Worm (Caenorhabditis elegans) whole organism, L4 larva: ENCODE measurements around the gene rbf-1.
A peak's percentile ranks its signal among the peaks of the same experiment; 100 is the strongest.

ENCODE experiments used
- F37D6.2 ChIP-seq: sonication (generic microtip); optimal IDR thresholded peaks from 2 replicates; lab custom pipeline; 2016; ENCODE audit warnings: mild to moderate bottlenecking, missing genetic modification characterization, missing compliant biosample characterization
- F49E8.2 ChIP-seq: sonication (generic microtip); optimal IDR thresholded peaks from 2 replicates; lab custom pipeline; 2016; ENCODE audit warnings: missing compliant biosample characterization, mild to moderate bottlenecking, missing genetic modification characterization, borderline replicate concordance
- Y105C5A.15 ChIP-seq: fragments of 200-800 bp; sonication (Bioruptor generic); IDR thresholded peaks from 2 replicates; pipeline ENCODE4 v1.3.6; 2022; ENCODE audit warnings: missing genetic modification characterization, missing compliant biosample characterization
- Y48G9A.11 ChIP-seq: fragments of 200-800 bp; sonication (Bioruptor generic); IDR thresholded peaks from 2 replicates; pipeline ENCODE4 v1.3.6; 2022; ENCODE audit warnings: missing genetic modification reagents, missing genetic modification characterization, missing compliant biosample characterization
- Y75B8A.6 ChIP-seq: fragments of 200-800 bp; sonication (Bioruptor generic); IDR thresholded peaks from 2 replicates; pipeline ENCODE4 v1.3.6; 2022; ENCODE audit warnings: missing genetic modification reagents, missing genetic modification characterization, missing compliant biosample characterization
- arid-1 ChIP-seq: fragments of 200-800 bp; sonication (Bioruptor generic); conservative IDR thresholded peaks from 2 replicates; pipeline ENCODE4 v1.3.6; 2022; ENCODE audit warnings: missing genetic modification reagents, missing genetic modification characterization, missing compliant biosample characterization
- ceh-44 ChIP-seq: fragments of 200-800 bp; sonication (Bioruptor generic); IDR thresholded peaks from 2 replicates; pipeline ENCODE4 v1.3.6; 2022; ENCODE audit warnings: missing genetic modification reagents, missing genetic modification characterization, missing compliant biosample characterization
- ces-1 ChIP-seq: fragments of 150-350 bp; sonication (generic microtip); optimal IDR thresholded peaks from 4 replicates; lab custom pipeline; 2014; ENCODE audit warnings: missing biosample characterization, missing genetic modification reagents, missing genetic modification characterization
- ctbp-1 ChIP-seq: fragments of 200-800 bp; sonication (Bioruptor generic); IDR thresholded peaks from 2 replicates; pipeline ENCODE4 v1.3.6; 2022; ENCODE audit warnings: missing genetic modification reagents, missing genetic modification characterization, missing compliant biosample characterization
- daf-16 ChIP-seq, 3 experiments: sonication (generic microtip); optimal IDR thresholded peaks; 2 replicates each; lab custom pipeline; 2016 to 2017; ENCODE audit warnings: missing genetic modification characterization in 3 of 3, missing genetic modification reagents in 3 of 3, mild to moderate bottlenecking in 2 of 3, missing compliant biosample characterization in 2 of 3, missing biosample characterization in 1 of 3, moderate library complexity in 1 of 3
- dmd-8 ChIP-seq: fragments of 200-800 bp; sonication (Bioruptor generic); IDR thresholded peaks from 2 replicates; pipeline ENCODE4 v1.3.6; 2022; ENCODE audit warnings: missing genetic modification characterization, missing compliant biosample characterization
- fkh-10 ChIP-seq: fragments of 150-350 bp; optimal IDR thresholded peaks from 2 replicates; lab custom pipeline; 2014; ENCODE audit warnings: missing biosample characterization, missing genetic modification reagents, missing genetic modification characterization
- lin-38 ChIP-seq: fragments of 200-800 bp; sonication (Bioruptor generic); IDR thresholded peaks from 2 replicates; pipeline ENCODE4 v1.3.6; 2022; ENCODE audit warnings: missing genetic modification reagents, missing genetic modification characterization, missing compliant biosample characterization
- madf-5 ChIP-seq, 2 experiments: fragments of 200-800 bp; sonication (Bioruptor generic); IDR thresholded peaks; 2 replicates each; pipeline ENCODE4 v1.3.6; 2022; ENCODE audit warnings: missing compliant biosample characterization in 2 of 2, missing genetic modification characterization in 2 of 2
- nhr-111 ChIP-seq: fragments of 200-800 bp; sonication (Bioruptor generic); optimal IDR thresholded peaks from 2 replicates; lab custom pipeline; 2018; ENCODE audit warnings: mild to moderate bottlenecking, missing genetic modification characterization, missing compliant biosample characterization
- nhr-41 ChIP-seq: fragments of 200-800 bp; sonication (Bioruptor generic); IDR thresholded peaks from 2 replicates; pipeline ENCODE4 v1.3.6; 2022; ENCODE audit warnings: missing genetic modification reagents, missing genetic modification characterization, missing compliant biosample characterization
- pqm-1 ChIP-seq: sonication (generic microtip); optimal IDR thresholded peaks from 2 replicates; lab custom pipeline; 2017; ENCODE audit warnings: missing biosample characterization, missing genetic modification characterization
- saeg-2 ChIP-seq: fragments of 200-800 bp; sonication (Bioruptor generic); IDR thresholded peaks from 2 replicates; pipeline ENCODE4 v1.3.6; 2022; ENCODE audit warnings: missing genetic modification reagents, missing genetic modification characterization, missing compliant biosample characterization
- snpc-4 ChIP-seq: fragments of 150-350 bp; optimal IDR thresholded peaks from 2 replicates; lab custom pipeline; 2014; ENCODE audit warnings: missing biosample characterization, missing genetic modification characterization
- spr-3 ChIP-seq: fragments of 200-800 bp; sonication (Bioruptor generic); optimal IDR thresholded peaks from 2 replicates; lab custom pipeline; 2018; ENCODE audit warnings: mild to moderate bottlenecking, missing genetic modification characterization, missing compliant biosample characterization
- tag-97 ChIP-seq: fragments of 200-800 bp; sonication (Bioruptor generic); IDR thresholded peaks from 2 replicates; pipeline ENCODE4 v1.3.6; 2022; ENCODE audit warnings: missing genetic modification characterization, missing compliant biosample characterization
- tra-1 ChIP-seq: fragments of 200-800 bp; sonication (Bioruptor generic); IDR thresholded peaks from 2 replicates; pipeline ENCODE4 v1.3.6; 2022; ENCODE audit warnings: missing genetic modification reagents, missing genetic modification characterization, missing compliant biosample characterization
- unc-130 ChIP-seq: sonication (generic microtip); optimal IDR thresholded peaks from 2 replicates; lab custom pipeline; 2016; ENCODE audit warnings: missing genetic modification reagents, missing genetic modification characterization, missing compliant biosample characterization
- vab-7 ChIP-seq: fragments of 200-800 bp; sonication (Bioruptor generic); IDR thresholded peaks from 2 replicates; pipeline ENCODE4 v1.3.6; 2022; ENCODE audit warnings: missing genetic modification reagents, missing genetic modification characterization, missing compliant biosample characterization
- zfp-2 ChIP-seq: sonication (generic microtip); optimal IDR thresholded peaks from 2 replicates; lab custom pipeline; 2016; ENCODE audit warnings: mild to moderate bottlenecking, missing genetic modification characterization, missing compliant biosample characterization
- zfp-3 ChIP-seq: fragments of 200-800 bp; sonication (Bioruptor generic); conservative IDR thresholded peaks from 2 replicates; pipeline ENCODE4 v1.3.6; 2022; ENCODE audit warnings: missing genetic modification reagents, missing genetic modification characterization, missing compliant biosample characterization
- zip-11 ChIP-seq: fragments of 200-800 bp; sonication (Bioruptor generic); IDR thresholded peaks from 2 replicates; pipeline ENCODE4 v1.3.6; 2022; ENCODE audit warnings: missing genetic modification characterization, missing compliant biosample characterization
- ztf-11 ChIP-seq: fragments of 150-350 bp; optimal IDR thresholded peaks from 2 replicates; lab custom pipeline; 2014; ENCODE audit warnings: missing biosample characterization, missing genetic modification characterization

Gene rbf-1

ce11 chrIII:6675460-6675859 lies at the start of gene rbf-1:
rbf-1 (plus strand) TSS chrIII:6675760.
- no peak for TF ChIP-seq Y75B8A.6 (GFP tag; lab: Robert Waterston, UW)
- TF ChIP-seq, all 104 proteins: peak for 0

ce11 chrIII:6626291-6626690 lies 49.3 kb upstream of the rbf-1 start:
- peak; percentile 61 for TF ChIP-seq lin-38
- TF ChIP-seq ceh-44, result 0 out of 2 replicates have a peak, but pooled peaks have one; percentile 34
- TF ChIP-seq, all 104 proteins: peak for 2; not testable (repeated sequence) for 102

ce11 chrIII:6627876-6628275 lies 47.7 kb upstream of the rbf-1 start:
- TF ChIP-seq lin-38, result peak; percentile 82
- TF ChIP-seq, all 104 proteins: peak for 1; not testable (repeated sequence) for 103

- TF ChIP-seq madf-5 (GFP tag; IDR thresholded peaks at IDR 0.05; lab: Robert Waterston, UW), result 0 out of 4 replicates have a peak, but pooled peaks of 1 of the 2 experiments have one; percentile 53
- TF ChIP-seq Y105C5A.15 (GFP tag; lab: Robert Waterston, UW), result 0 out of 2 replicates have a peak, but pooled peaks have one; percentile 51
- 0 out of 2 replicates have a peak, but pooled peaks have one; percentile 23 for TF ChIP-seq arid-1 (GFP tag; lab: Robert Waterston, UW)
- 0 out of 2 replicates have a peak, but pooled peaks have one; percentile 59 for TF ChIP-seq dmd-8 (GFP tag; lab: Robert Waterston, UW)
- peak; percentile 44; the same call in 1 of the 2 replicates for TF ChIP-seq vab-7
- peak; percentile 70 for TF ChIP-seq lin-38
These were observed 46.8 kb upstream of the rbf-1 start for ce11 chrIII:6628769-6629168.

- no peak for TF ChIP-seq fkh-10 (GFP tag; lab: Kevin White, UChicago)
- no peak for TF ChIP-seq F49E8.2 (tag; lab: Kevin White, UChicago)
- TF ChIP-seq tra-1, result no peak
- no peak for TF ChIP-seq nhr-41
- TF ChIP-seq saeg-2, result no peak
- no peak for TF ChIP-seq daf-16 (GFP tag; optimal IDR thresholded peaks at IDR 0.05; lab: Kevin White, UChicago)
- TF ChIP-seq daf-16 (tag; optimal IDR thresholded peaks at IDR 0.05; lab: Kevin White, UChicago), result no peak
- TF ChIP-seq zip-11 (GFP tag; lab: Robert Waterston, UW), result no peak
- TF ChIP-seq Y48G9A.11 (GFP tag; lab: Robert Waterston, UW), result no peak
- TF ChIP-seq tag-97, result no peak
- no peak for TF ChIP-seq ztf-11 (tag; lab: Kevin White, UChicago)
- TF ChIP-seq snpc-4, result no peak
- no peak for TF ChIP-seq unc-130
- no peak for TF ChIP-seq F37D6.2
- TF ChIP-seq zfp-3, result no peak
- no peak for TF ChIP-seq ces-1
These were observed 36.5 kb upstream of the rbf-1 start for ce11 chrIII:6639028-6639427.

ce11 chrIII:6645305-6645704 lies 30.3 kb upstream of the rbf-1 start:
- TF ChIP-seq zfp-2 (tag; lab: Kevin White, UChicago) (no peak), fkh-10 (GFP tag; lab: Kevin White, UChicago) (peak; percentile 8), spr-3 (GFP tag; lab: Kevin White, UChicago) (no peak), ces-1 (peak; percentile 49)
- TF ChIP-seq, all 104 proteins: peak for 2

- TF ChIP-seq ctbp-1 (GFP tag; lab: Robert Waterston, UW) (0 out of 2 replicates have a peak, but pooled peaks have one; percentile 54), fkh-10 (GFP tag; lab: Kevin White, UChicago) (peak; percentile 46), pqm-1 (tag; lab: Kevin White, UChicago) (no peak), nhr-111 (GFP tag; lab: Kevin White, UChicago) (no peak), ces-1 (peak; percentile 77)
These were observed 28.7 kb upstream of the rbf-1 start for ce11 chrIII:6646898-6647297.
